Fruit fly (Drosophila melanogaster) whole organism, embryonic: ENCODE data around the gene Muc30E.
A peak's percentile ranks its signal among the peaks of the same experiment; 100 is the strongest.

Experiments
- Adf1 ChIP-seq: fragments of 200-800 bp; sonication (Bioruptor generic); IDR thresholded peaks from 2 replicates; pipeline ENCODE4 v1.3.6; 2022; ENCODE audit warnings: missing biosample characterization, missing genetic modification characterization
- Aef1 ChIP-seq: fragments of 200-800 bp; sonication (Bioruptor generic); IDR thresholded peaks from 3 replicates; pipeline ENCODE4 v1.3.6; 2022; ENCODE audit warnings: missing biosample characterization, missing genetic modification characterization
- Atf3 ChIP-seq: fragments of 200-800 bp; sonication (Bioruptor generic); optimal IDR thresholded peaks from 3 replicates; lab custom pipeline; 2016; ENCODE audit warnings: missing biosample characterization, missing genetic modification characterization
- CG10267 ChIP-seq: fragments of 200-800 bp; sonication (Bioruptor generic); optimal IDR thresholded peaks from 2 replicates; lab custom pipeline; 2018; ENCODE audit warnings: missing biosample characterization, mild to moderate bottlenecking, missing genetic modification characterization, moderate library complexity
- CG12155 ChIP-seq: fragments of 200-800 bp; sonication (Bioruptor generic); optimal IDR thresholded peaks from 3 replicates; lab custom pipeline; 2016; ENCODE audit warnings: missing biosample characterization, missing genetic modification characterization
- CG15479 ChIP-seq: fragments of 200-800 bp; sonication (Bioruptor generic); optimal IDR thresholded peaks from 3 replicates; lab custom pipeline; 2019; ENCODE audit warnings: missing biosample characterization, mild to moderate bottlenecking, missing genetic modification characterization, moderate library complexity
- CG15514 ChIP-seq: fragments of 200-800 bp; sonication (Bioruptor generic); optimal IDR thresholded peaks from 3 replicates; lab custom pipeline; 2017; ENCODE audit warnings: missing biosample characterization, missing genetic modification characterization, mild to moderate bottlenecking, moderate library complexity, missing genetic modification reagents
- CG1602 ChIP-seq: fragments of 200-800 bp; sonication (Bioruptor generic); optimal IDR thresholded peaks from 3 replicates; lab custom pipeline; 2016; ENCODE audit warnings: missing biosample characterization, missing genetic modification characterization
- CG1647 ChIP-seq: fragments of 200-800 bp; sonication (Bioruptor generic); optimal IDR thresholded peaks from 3 replicates; lab custom pipeline; 2016; ENCODE audit warnings: missing biosample characterization, missing genetic modification characterization
- CG17359 ChIP-seq: fragments of 200-800 bp; sonication (Bioruptor generic); optimal IDR thresholded peaks from 3 replicates; lab custom pipeline; 2018; ENCODE audit warnings: missing biosample characterization, mild to moderate bottlenecking, missing genetic modification characterization, moderate library complexity
- CG32532 ChIP-seq: fragments of 200-800 bp; sonication (Bioruptor generic); IDR thresholded peaks from 2 replicates; pipeline ENCODE4 v1.3.6; 2022; ENCODE audit warnings: missing biosample characterization, missing genetic modification characterization
- CG34224 ChIP-seq: fragments of 200-800 bp; sonication (Bioruptor generic); IDR thresholded peaks from 3 replicates; pipeline ENCODE4 v1.3.6; 2022; ENCODE audit warnings: missing biosample characterization, missing genetic modification characterization; ENCODE audit not compliant: partially characterized antibody
- CG3726 ChIP-seq: fragments of 200-800 bp; sonication (Bioruptor generic); IDR thresholded peaks from 3 replicates; pipeline ENCODE4, ENCODE4 v1.3.6; 2022; ENCODE audit warnings: missing biosample characterization, missing genetic modification characterization
- CG3847 ChIP-seq: fragments of 200-800 bp; sonication (Bioruptor generic); IDR thresholded peaks from 2 replicates; pipeline ENCODE4 v1.3.6; 2022; ENCODE audit warnings: missing biosample characterization, missing genetic modification characterization
- CG4360 ChIP-seq: fragments of 200-800 bp; sonication (Bioruptor generic); IDR thresholded peaks from 2 replicates; pipeline ENCODE4 v1.3.6; 2022; ENCODE audit warnings: missing biosample characterization, missing genetic modification characterization
- CG43689 ChIP-seq: fragments of 200-800 bp; sonication (Bioruptor generic); IDR thresholded peaks from 2 replicates; pipeline ENCODE4 v1.3.6; 2022; ENCODE audit warnings: missing biosample characterization, missing genetic modification characterization
- CG8359 ChIP-seq: fragments of 200-800 bp; sonication (Bioruptor generic); optimal IDR thresholded peaks from 2 replicates; lab custom pipeline; 2017; ENCODE audit warnings: missing biosample characterization, mild to moderate bottlenecking, missing genetic modification characterization, borderline replicate concordance
- CG9215 ChIP-seq: fragments of 200-800 bp; sonication (Bioruptor generic); IDR thresholded peaks from 2 replicates; pipeline ENCODE4 v1.3.6; 2022; ENCODE audit warnings: missing biosample characterization, missing genetic modification characterization
- CG9437 ChIP-seq: fragments of 200-800 bp; sonication (Bioruptor generic); optimal IDR thresholded peaks from 2 replicates; lab custom pipeline; 2018; ENCODE audit warnings: missing biosample characterization, mild to moderate bottlenecking, missing genetic modification characterization
- CG9797 ChIP-seq: fragments of 200-800 bp; sonication (Bioruptor generic); optimal IDR thresholded peaks from 3 replicates; lab custom pipeline; 2018; ENCODE audit warnings: missing biosample characterization, mild to moderate bottlenecking, missing genetic modification characterization
- Dbx ChIP-seq: fragments of 200-800 bp; sonication (Bioruptor generic); IDR thresholded peaks from 3 replicates; pipeline ENCODE4 v1.3.6; 2022; ENCODE audit warnings: missing biosample characterization, missing genetic modification characterization
- Deaf1 ChIP-seq: fragments of 200-800 bp; optimal IDR thresholded peaks from 3 replicates; lab custom pipeline; 2019; ENCODE audit warnings: missing biosample characterization, mild to moderate bottlenecking, missing genetic modification characterization, moderate library complexity
- E2f2 ChIP-seq: fragments of 200-800 bp; sonication (Bioruptor generic); IDR thresholded peaks from 2 replicates; pipeline ENCODE4 v1.3.6; 2022; ENCODE audit warnings: missing biosample characterization, missing genetic modification characterization
- Fer3 ChIP-seq: fragments of 200-800 bp; sonication (Bioruptor generic); optimal IDR thresholded peaks from 2 replicates; lab custom pipeline; 2018; ENCODE audit warnings: missing biosample characterization, mild to moderate bottlenecking, missing genetic modification characterization, moderate library complexity
- HLH3B ChIP-seq: fragments of 200-800 bp; sonication (Bioruptor generic); IDR thresholded peaks from 2 replicates; pipeline ENCODE4 v1.3.6; 2022; ENCODE audit warnings: missing biosample characterization, missing genetic modification characterization
- HLH4C ChIP-seq: fragments of 200-800 bp; sonication (Bioruptor generic); IDR thresholded peaks from 3 replicates; pipeline ENCODE4 v1.3.6; 2022; ENCODE audit warnings: missing biosample characterization, missing genetic modification characterization; ENCODE audit not compliant: partially characterized antibody
- Hr3 ChIP-seq: fragments of 200-800 bp; sonication (Bioruptor generic); optimal IDR thresholded peaks from 3 replicates; lab custom pipeline; 2016; ENCODE audit warnings: missing biosample characterization, missing genetic modification characterization
- Stat92E ChIP-seq, 3 experiments: fragments of >200 bp in 2 of 3; fragments of 200-800 bp in 1 of 3; sonication (Bioruptor generic) in 1 of 3; optimal IDR thresholded peaks; 2 replicates each; lab custom pipeline; 2017 to 2019; ENCODE audit warnings: missing biosample characterization in 3 of 3, missing genetic modification characterization in 3 of 3, mild to moderate bottlenecking in 1 of 3, moderate library complexity in 1 of 3
- ac ChIP-seq: fragments of 200-800 bp; sonication (Bioruptor generic); optimal IDR thresholded peaks from 3 replicates; lab custom pipeline; 2017; ENCODE audit warnings: missing biosample characterization, mild to moderate bottlenecking, missing genetic modification characterization
- bowl ChIP-seq: fragments of 200-800 bp; sonication (Bioruptor generic); IDR thresholded peaks from 2 replicates; pipeline ENCODE4 v1.3.6; 2022; ENCODE audit warnings: missing biosample characterization, missing genetic modification characterization
- cad ChIP-seq: fragments of >200 bp; optimal IDR thresholded peaks from 2 replicates; lab custom pipeline; 2017; ENCODE audit warnings: missing biosample characterization, missing genetic modification characterization
- crol ChIP-seq: fragments of 200-800 bp; sonication (Bioruptor generic); IDR thresholded peaks from 2 replicates; pipeline ENCODE4 v1.3.6; 2022; ENCODE audit warnings: missing biosample characterization, missing genetic modification characterization
- crp ChIP-seq, 2 experiments: fragments of 200-800 bp; sonication (Bioruptor generic); optimal IDR thresholded peaks; 2 replicates in 1 of 2; 3 replicates in 1 of 2; lab custom pipeline; 2017; ENCODE audit warnings: missing biosample characterization in 2 of 2, missing genetic modification characterization in 2 of 2, mild to moderate bottlenecking in 1 of 2, moderate library complexity in 1 of 2
- dysf ChIP-seq: fragments of 200-800 bp; sonication (Bioruptor generic); IDR thresholded peaks from 3 replicates; pipeline ENCODE4 v1.3.6; 2022; ENCODE audit warnings: missing biosample characterization, missing genetic modification characterization
- gce ChIP-seq: fragments of 200-800 bp; sonication (Bioruptor generic); IDR thresholded peaks from 3 replicates; pipeline ENCODE4 v1.3.6; 2022; ENCODE audit warnings: missing biosample characterization, missing genetic modification characterization
- gcm2 ChIP-seq: fragments of 200-800 bp; sonication (Bioruptor generic); optimal IDR thresholded peaks from 2 replicates; lab custom pipeline; 2016; ENCODE audit warnings: missing biosample characterization, missing genetic modification characterization
- gem ChIP-seq: fragments of 200-800 bp; sonication (Bioruptor generic); optimal IDR thresholded peaks from 2 replicates; lab custom pipeline; 2019; ENCODE audit warnings: missing biosample characterization, mild to moderate bottlenecking, missing genetic modification characterization, moderate library complexity
- jigr1 ChIP-seq: fragments of 200-800 bp; sonication (Bioruptor generic); IDR thresholded peaks from 3 replicates; pipeline ENCODE4 v1.3.6; 2022; ENCODE audit warnings: missing biosample characterization, missing genetic modification characterization
- klu ChIP-seq: fragments of 200-800 bp; sonication (Bioruptor generic); IDR thresholded peaks from 2 replicates; pipeline ENCODE4 v1.3.6; 2022; ENCODE audit warnings: missing biosample characterization, missing genetic modification characterization
- knrl ChIP-seq: fragments of 200-800 bp; sonication (Bioruptor generic); IDR thresholded peaks from 3 replicates; pipeline ENCODE4 v1.3.6; 2022; ENCODE audit warnings: missing biosample characterization, missing genetic modification characterization; ENCODE audit not compliant: partially characterized antibody
- lmd ChIP-seq: fragments of 200-800 bp; sonication (Bioruptor generic); IDR thresholded peaks from 2 replicates; pipeline ENCODE4 v1.3.6; 2022; ENCODE audit warnings: missing biosample characterization, missing genetic modification characterization
- mld ChIP-seq: fragments of 200-800 bp; sonication (Bioruptor generic); IDR thresholded peaks from 3 replicates; pipeline ENCODE4 v1.3.6; 2022; ENCODE audit warnings: missing biosample characterization, missing genetic modification characterization; ENCODE audit not compliant: partially characterized antibody
- odd ChIP-seq: fragments of 200-800 bp; sonication (Bioruptor generic); optimal IDR thresholded peaks from 2 replicates; lab custom pipeline; 2017; ENCODE audit warnings: missing biosample characterization, mild to moderate bottlenecking, missing genetic modification characterization
- prd ChIP-seq, 3 experiments: fragments of >200 bp in 2 of 3; fragments of 200-800 bp in 1 of 3; sonication (Bioruptor generic) in 1 of 3; optimal IDR thresholded peaks in 2 of 3; IDR thresholded peaks in 1 of 3; 2 replicates in 2 of 3; 3 replicates in 1 of 3; pipeline versions ENCODE4 v1.3.6 to Lab custom; 2017 to 2022; ENCODE audit warnings: missing biosample characterization in 1 of 3, missing genetic modification characterization in 1 of 3
- scrt ChIP-seq: fragments of 200-800 bp; sonication (Bioruptor generic); optimal IDR thresholded peaks from 2 replicates; lab custom pipeline; 2018; ENCODE audit warnings: missing biosample characterization, mild to moderate bottlenecking, missing genetic modification characterization, moderate library complexity
- tio ChIP-seq: fragments of 200-800 bp; sonication (Bioruptor generic); optimal IDR thresholded peaks from 2 replicates; lab custom pipeline; 2017; ENCODE audit warnings: missing biosample characterization, missing genetic modification characterization, inconsistent platforms
- vfl ChIP-seq: fragments of 200-800 bp; sonication (Bioruptor generic); optimal IDR thresholded peaks from 2 replicates; lab custom pipeline; 2016; ENCODE audit warnings: missing biosample characterization, missing genetic modification characterization
- wor ChIP-seq: fragments of 200-800 bp; sonication (Bioruptor generic); IDR thresholded peaks from 2 replicates; pipeline ENCODE4 v1.3.6; 2022; ENCODE audit warnings: missing biosample characterization, missing genetic modification characterization
- zen ChIP-seq: fragments of 200-800 bp; sonication (Bioruptor generic); optimal IDR thresholded peaks from 3 replicates; lab custom pipeline; 2018; ENCODE audit warnings: missing biosample characterization, mild to moderate bottlenecking, missing genetic modification characterization, moderate library complexity
- zen2 ChIP-seq: fragments of 200-800 bp; sonication (Bioruptor generic); IDR thresholded peaks from 3 replicates; pipeline ENCODE4 v1.3.6; 2022; ENCODE audit warnings: missing biosample characterization, missing genetic modification characterization; ENCODE audit not compliant: partially characterized antibody

Muc30E gene

DNA sequence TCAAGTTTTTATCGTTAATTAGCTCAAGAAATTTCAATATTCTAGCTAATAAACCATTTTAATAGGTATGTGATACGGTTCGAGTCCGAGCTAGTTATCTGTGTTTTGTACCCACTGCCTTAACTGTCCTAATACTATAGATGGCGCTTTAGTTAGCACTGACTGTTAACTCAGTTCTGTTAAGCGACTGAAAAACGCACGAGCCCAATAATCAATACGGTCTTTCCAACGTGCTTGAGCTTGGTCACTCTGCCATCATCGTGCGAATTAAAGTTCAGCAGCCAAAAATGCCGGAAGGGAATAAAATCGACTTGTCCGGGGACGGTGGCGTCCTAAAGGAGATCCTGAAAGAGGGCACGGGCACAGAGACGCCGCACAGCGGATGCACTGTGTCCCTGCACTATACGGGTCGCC is 15.1 kb downstream of the Muc30E start, which contains the start of gene Fkbp59 (continued):
- TF ChIP-seq Stat92E (GFP tag; optimal IDR thresholded peaks at IDR 0.05; lab: Kevin White, UChicago) (no peak), dysf (GFP tag; lab: Robert Waterston, UW) (no peak), mld (GFP tag; lab: Robert Waterston, UW) (peak; percentile 84), CG8359 (GFP tag; lab: Kevin White, UChicago) (no peak), Dbx (peak; percentile 49), CG43689 (GFP tag; lab: Robert Waterston, UW) (no peak), CG4360 (GFP tag; lab: Robert Waterston, UW) (no peak), klu (GFP tag; lab: Robert Waterston, UW) (no peak), CG32532 (GFP tag; lab: Robert Waterston, UW) (peak; percentile 15; the same call in 1 of the 2 replicates), zen2 (peak; percentile 29; the same call in 1 of the 3 replicates), knrl (GFP tag; lab: Robert Waterston, UW) (peak; percentile 77), jigr1 (GFP tag; lab: Robert Waterston, UW) (no peak), CG9215 (GFP tag; lab: Robert Waterston, UW) (no peak), scrt (GFP tag; lab: Kevin White, UChicago) (no peak), prd (optimal IDR thresholded peaks at IDR 0.05; lab: Kevin White, UChicago) (no peak), prd (GFP tag; IDR thresholded peaks at IDR 0.05; lab: Robert Waterston, UW) (peak; percentile 17; the same call in 1 of the 3 replicates), odd (no peak), CG15479 (GFP tag; lab: Kevin White, UChicago) (no peak), CG10267 (tag; lab: Kevin White, UChicago) (peak; percentile 31), Fer3 (no peak), CG9797 (GFP tag; lab: Kevin White, UChicago) (peak; percentile 63), CG3726 (GFP tag; lab: Robert Waterston, UW) (no peak), zen (tag; lab: Kevin White, UChicago) (peak; percentile 44), CG17359 (tag; lab: Kevin White, UChicago) (no peak), Adf1 (no peak), HLH3B (GFP tag; lab: Robert Waterston, UW) (no peak), crp (GFP tag; optimal IDR thresholded peaks at IDR 0.05; lab: Kevin White, UChicago) (no peak), gcm2 (no peak), cad (no peak), vfl (GFP tag; lab: Kevin White, UChicago) (no peak), CG34224 (peak; percentile 21; the same call in 1 of the 3 replicates), Hr3 (GFP tag; lab: Kevin White, UChicago) (no peak), Aef1 (GFP tag; lab: Robert Waterston, UW) (no peak), CG12155 (GFP tag; lab: Kevin White, UChicago) (no peak), gem (tag; lab: Kevin White, UChicago) (no peak), crol (no peak), CG1647 (GFP tag; lab: Kevin White, UChicago) (no peak), Deaf1 (tag; lab: Kevin White, UChicago) (peak; percentile 6), bowl (GFP tag; lab: Robert Waterston, UW) (no peak), lmd (no peak), gce (GFP tag; lab: Robert Waterston, UW) (no peak), Atf3 (no peak), ac (GFP tag; lab: Kevin White, UChicago) (no peak), CG1602 (GFP tag; lab: Kevin White, UChicago) (no peak), E2f2 (peak; percentile 54), CG9437 (no peak), tio (GFP tag; lab: Kevin White, UChicago) (no peak), wor (GFP tag; lab: Robert Waterston, UW) (no peak), CG15514 (GFP tag; lab: Kevin White, UChicago) (peak; percentile 33), CG3847 (GFP tag; lab: Robert Waterston, UW) (peak; percentile 21; the same call in 1 of the 2 replicates), HLH4C (peak; percentile 99)
